3 fruit fly cellular contexts compared by ENCODE assay signal in the genomic region with DNA sequence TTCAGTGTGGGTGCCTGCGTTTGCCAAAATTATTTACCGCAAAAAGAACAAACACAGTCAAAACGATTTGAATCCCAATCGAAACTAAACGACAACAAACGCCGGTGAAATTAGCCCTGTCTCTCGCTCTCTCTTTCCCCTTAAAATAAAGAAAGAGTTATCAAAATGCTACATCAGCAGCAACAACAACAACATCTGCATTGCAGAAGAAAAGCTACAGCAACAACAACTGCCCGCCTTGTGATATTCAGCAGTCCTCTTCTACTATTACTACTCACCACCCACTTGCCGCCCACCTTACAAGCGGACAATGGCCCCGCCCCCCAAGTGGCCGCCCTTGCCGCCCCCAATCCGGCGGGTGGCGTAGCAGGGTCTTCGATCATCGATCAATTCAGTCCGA.
TF ChIP-seq lines count a peak whose summit lies in the region.

No protein-coding gene starts in this region.

- TF ChIP-seq CTCF in whole organism, embryonic (GFP tag; optimal IDR thresholded peaks at IDR 0.05; lab: Kevin White, UChicago) = no peak

TF ChIP-seq in whole organism, adult, 20 proteins besides CTCF, POLR2A, EP300 and RAD21:
- TF ChIP-seq Hr96 (GFP tag; optimal IDR thresholded peaks at IDR 0.05; lab: Kevin White, UChicago) (no peak), cic (GFP tag; optimal IDR thresholded peaks at IDR 0.05; lab: Kevin White, UChicago) (no peak), Crg-1 (GFP tag; optimal IDR thresholded peaks at IDR 0.05; lab: Kevin White, UChicago) (no peak), CG12768 (GFP tag; optimal IDR thresholded peaks at IDR 0.05; lab: Kevin White, UChicago) (no peak), cnc (optimal IDR thresholded peaks at IDR 0.05; lab: Kevin White, UChicago) (no peak), bab1 (GFP tag; optimal IDR thresholded peaks at IDR 0.05; lab: Kevin White, UChicago) (no peak), CG33017 (tag; optimal IDR thresholded peaks at IDR 0.05; lab: Kevin White, UChicago) (no peak), CG14711 (tag; optimal IDR thresholded peaks at IDR 0.05; lab: Kevin White, UChicago) (no peak), CG11617 (GFP tag; optimal IDR thresholded peaks at IDR 0.05; lab: Kevin White, UChicago) (no peak), CG5204 (GFP tag; optimal IDR thresholded peaks at IDR 0.05; lab: Kevin White, UChicago) (no peak), Clk (GFP tag; optimal IDR thresholded peaks at IDR 0.05; lab: Kevin White, UChicago) (no peak), tj (GFP tag; optimal IDR thresholded peaks at IDR 0.05; lab: Kevin White, UChicago) (peak; percentile 63), CG7101 (tag; optimal IDR thresholded peaks at IDR 0.05; lab: Kevin White, UChicago) (no peak), kay (GFP tag; lab: Kevin White, UChicago; ENCODE audit: borderline replicate concordance) (no peak), CG1620 (GFP tag; optimal IDR thresholded peaks at IDR 0.05; lab: Kevin White, UChicago) (no peak), pad (GFP tag; optimal IDR thresholded peaks at IDR 0.05; lab: Kevin White, UChicago) (peak; percentile 65)

TF ChIP-seq in whole organism, embryonic, 481 proteins besides CTCF, POLR2A, EP300 and RAD21 (continues in another document):
- no peak for TF ChIP-seq Myb (GFP tag; optimal IDR thresholded peaks at IDR 0.05; lab: Kevin White, UChicago)
- no peak for TF ChIP-seq CG11695 (GFP tag; IDR thresholded peaks at IDR 0.05; lab: Robert Waterston, UW)
- TF ChIP-seq CG3065 (GFP tag; optimal IDR thresholded peaks at IDR 0.05; lab: Kevin White, UChicago) = peak; percentile 12
- TF ChIP-seq ttk (GFP tag; IDR thresholded peaks at IDR 0.05; lab: Robert Waterston, UW) = no peak
- TF ChIP-seq kay (GFP tag; optimal IDR thresholded peaks at IDR 0.05; lab: Kevin White, UChicago) = no peak
- no peak for TF ChIP-seq Dfd (GFP tag; optimal IDR thresholded peaks at IDR 0.05; lab: Kevin White, UChicago)
- TF ChIP-seq CG6765 (GFP tag; optimal IDR thresholded peaks at IDR 0.05; lab: Kevin White, UChicago) = no peak
- TF ChIP-seq ewg (GFP tag; optimal IDR thresholded peaks at IDR 0.05; lab: Kevin White, UChicago) = no peak
- TF ChIP-seq pzg (GFP tag; optimal IDR thresholded peaks at IDR 0.05; lab: Kevin White, UChicago) = no peak
- peak; percentile 55 for TF ChIP-seq Hr39 (optimal IDR thresholded peaks at IDR 0.05; lab: Kevin White, UChicago)
- TF ChIP-seq ap (GFP tag; IDR thresholded peaks at IDR 0.05; lab: Robert Waterston, UW) = no peak
- 0 out of 3 replicates have a peak, but pooled peaks have one; percentile 35 for TF ChIP-seq mld (GFP tag; IDR thresholded peaks at IDR 0.05; lab: Robert Waterston, UW; ENCODE audit: partially characterized antibody)
- TF ChIP-seq sisA (GFP tag; IDR thresholded peaks at IDR 0.05; lab: Robert Waterston, UW) = no peak
- no peak for TF ChIP-seq CG4707 (GFP tag; optimal IDR thresholded peaks at IDR 0.05; lab: Kevin White, UChicago)
- TF ChIP-seq CG4360 (GFP tag; IDR thresholded peaks at IDR 0.05; lab: Robert Waterston, UW) = peak; percentile 77
- TF ChIP-seq CG18599 (GFP tag; optimal IDR thresholded peaks at IDR 0.05; lab: Kevin White, UChicago) = no peak
- TF ChIP-seq H2.0 (GFP tag; IDR thresholded peaks at IDR 0.05; lab: Robert Waterston, UW) = 0 out of 2 replicates have a peak, but pooled peaks have one; percentile 11
- TF ChIP-seq ash1 (GFP tag; optimal IDR thresholded peaks at IDR 0.05; lab: Kevin White, UChicago) = no peak
- no peak for TF ChIP-seq Fer2 (tag; optimal IDR thresholded peaks at IDR 0.05; lab: Kevin White, UChicago)
- no peak for TF ChIP-seq Dek (tag; optimal IDR thresholded peaks at IDR 0.05; lab: Kevin White, UChicago)
- no peak for TF ChIP-seq CG16863 (GFP tag; optimal IDR thresholded peaks at IDR 0.05; lab: Kevin White, UChicago)
- TF ChIP-seq MBD-R2 (GFP tag; IDR thresholded peaks at IDR 0.05; lab: Robert Waterston, UW) = no peak
- TF ChIP-seq CG33557 (GFP tag; optimal IDR thresholded peaks at IDR 0.05; lab: Kevin White, UChicago) = no peak
- TF ChIP-seq twi (tag; optimal IDR thresholded peaks at IDR 0.05; lab: Kevin White, UChicago) = no peak
- no peak for TF ChIP-seq sug (tag; optimal IDR thresholded peaks at IDR 0.05; lab: Kevin White, UChicago)
- TF ChIP-seq chm (GFP tag; IDR thresholded peaks at IDR 0.05; lab: Robert Waterston, UW) = peak; percentile 42
- TF ChIP-seq tll (GFP tag; optimal IDR thresholded peaks at IDR 0.05; lab: Kevin White, UChicago) = no peak
- TF ChIP-seq Trl (optimal IDR thresholded peaks at IDR 0.05; lab: Kevin White, UChicago) = no peak
- TF ChIP-seq Trl (GFP tag; optimal IDR thresholded peaks at IDR 0.05; lab: Kevin White, UChicago) = no peak
- no peak for TF ChIP-seq Hr3 (GFP tag; optimal IDR thresholded peaks at IDR 0.05; lab: Kevin White, UChicago)
- TF ChIP-seq CG4730 (GFP tag; IDR thresholded peaks at IDR 0.05; lab: Robert Waterston, UW) = no peak
- no peak for TF ChIP-seq cato (GFP tag; optimal IDR thresholded peaks at IDR 0.05; lab: Kevin White, UChicago; ENCODE audit: borderline replicate concordance)
- TF ChIP-seq tap (tag; optimal IDR thresholded peaks at IDR 0.05; lab: Kevin White, UChicago) = no peak
- TF ChIP-seq CG31388 (GFP tag; optimal IDR thresholded peaks at IDR 0.05; lab: Kevin White, UChicago) = no peak
- peak; percentile 40; the same call in 1 of the 2 replicates for TF ChIP-seq CG42726 (GFP tag; IDR thresholded peaks at IDR 0.05; lab: Robert Waterston, UW; ENCODE audit: partially characterized antibody)
- TF ChIP-seq CG12942 (GFP tag; optimal IDR thresholded peaks at IDR 0.05; lab: Kevin White, UChicago) = no peak
- 0 out of 3 replicates have a peak, but pooled peaks have one; percentile 20 for TF ChIP-seq CG7963 (GFP tag; IDR thresholded peaks at IDR 0.05; lab: Robert Waterston, UW; ENCODE audit: partially characterized antibody)

TF ChIP-seq in whole organism, wandering third instar larva, 38 proteins besides CTCF, POLR2A, EP300 and RAD21:
- TF ChIP-seq dmrt93B (GFP tag; optimal IDR thresholded peaks at IDR 0.05; lab: Kevin White, UChicago) (no peak), Dfd (GFP tag; optimal IDR thresholded peaks at IDR 0.05; lab: Kevin White, UChicago) (peak; percentile 50)
